Worm (Caenorhabditis elegans) whole organism, midembryonic: ENCODE results near the gene T05H4.15.
A peak's percentile ranks its signal among the peaks of the same experiment; 100 is the strongest.

Source experiments
- T22C8.4 ChIP-seq: fragments of 200-800 bp; sonication (Bioruptor generic); IDR thresholded peaks from 2 replicates; pipeline ENCODE4 v1.3.6; 2022; ENCODE audit warnings: missing genetic modification characterization, missing compliant biosample characterization
- cog-1 ChIP-seq: sonication (generic microtip); optimal IDR thresholded peaks from 2 replicates; lab custom pipeline; 2016; ENCODE audit warnings: missing genetic modification characterization, missing compliant biosample characterization
- flt-1 ChIP-seq: fragments of 200-800 bp; sonication (Bioruptor generic); IDR thresholded peaks from 2 replicates; pipeline ENCODE4 v1.3.6; 2022; ENCODE audit warnings: missing genetic modification characterization, missing compliant biosample characterization
- klf-2 ChIP-seq: fragments of 200-800 bp; sonication (Bioruptor generic); conservative IDR thresholded peaks from 2 replicates; pipeline ENCODE4 v1.3.6; 2022; ENCODE audit warnings: missing genetic modification reagents, missing genetic modification characterization, missing compliant biosample characterization
- med-1 ChIP-seq: sonication (generic microtip); optimal IDR thresholded peaks from 2 replicates; lab custom pipeline; 2017; ENCODE audit warnings: missing genetic modification characterization, mild to moderate bottlenecking, missing compliant biosample characterization, antibody characterized with exemption, missing genetic modification reagents; ENCODE audit not compliant: insufficient read depth
- ref-1 ChIP-seq: fragments of 200-800 bp; sonication (Bioruptor generic); conservative IDR thresholded peaks from 2 replicates; pipeline ENCODE4 v1.3.6; 2022; ENCODE audit warnings: missing genetic modification reagents, missing genetic modification characterization, missing compliant biosample characterization
- tab-1 ChIP-seq: fragments of 200-800 bp; sonication (Bioruptor generic); IDR thresholded peaks from 2 replicates; pipeline ENCODE4 v1.3.6; 2022; ENCODE audit warnings: missing genetic modification characterization, missing compliant biosample characterization
- ztf-23 ChIP-seq: fragments of 200-800 bp; sonication (Bioruptor generic); IDR thresholded peaks from 2 replicates; pipeline ENCODE4 v1.3.6; 2022; ENCODE audit warnings: missing genetic modification reagents, missing genetic modification characterization, missing compliant biosample characterization
- ztf-29 ChIP-seq: fragments of 200-800 bp; sonication (Bioruptor generic); IDR thresholded peaks from 2 replicates; pipeline ENCODE4 v1.3.6; 2022; ENCODE audit warnings: missing genetic modification reagents, missing genetic modification characterization, missing compliant biosample characterization

Gene T05H4.15

DNA sequence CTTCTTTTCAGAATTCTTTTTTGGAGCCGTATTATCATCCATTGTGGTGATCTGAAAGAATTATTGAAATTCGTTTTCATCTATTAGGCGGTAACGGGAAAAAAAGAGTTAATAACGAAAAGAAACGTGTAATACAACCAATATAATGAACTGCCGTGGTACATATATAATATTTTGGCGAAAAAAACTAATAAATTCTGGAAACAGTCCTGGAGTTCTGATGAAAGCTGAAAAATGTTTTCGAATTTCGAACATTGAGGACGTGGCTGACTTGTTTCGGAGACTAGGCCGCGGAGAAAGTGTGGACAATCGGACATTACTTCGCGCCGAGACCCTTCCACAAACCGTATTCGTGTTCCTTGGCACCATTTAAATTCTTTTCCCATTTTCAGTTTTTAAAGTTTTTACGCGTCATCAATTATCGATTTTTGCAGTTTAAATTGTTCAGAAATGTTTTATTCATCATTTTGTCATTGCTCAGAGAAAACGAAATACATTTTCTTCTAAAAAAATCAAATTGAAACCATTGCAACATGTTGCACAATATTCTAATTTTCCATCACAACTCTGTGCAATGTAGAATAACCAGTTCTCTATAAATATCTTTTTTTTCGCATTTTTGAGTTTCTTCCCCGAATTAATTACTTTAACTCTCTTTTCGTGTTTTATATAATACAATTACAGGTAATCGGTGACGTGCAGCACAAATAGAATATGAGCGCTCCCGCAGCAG is 7.9 kb downstream of the T05H4.15 start, which contains the start of the genes gad-1 and erfa-1:
Gene gad-1, minus strand, starts transcription at position 51 of the 733 bp plus-strand sequence.
Gene erfa-1, plus strand, starts transcription at position 683 of the 733 bp plus-strand sequence.
- TF ChIP-seq flt-1 (GFP tag; lab: Robert Waterston, UW), result no peak
- TF ChIP-seq med-1 (GFP tag; lab: Kevin White, UChicago), result no peak
- no peak for TF ChIP-seq ztf-23 (GFP tag; lab: Robert Waterston, UW)
- no peak for TF ChIP-seq ztf-29 (GFP tag; lab: Robert Waterston, UW)
- peak; percentile 6; the same call in 1 of the 2 replicates for TF ChIP-seq T22C8.4

- TF ChIP-seq flt-1 (GFP tag; lab: Robert Waterston, UW) (no peak), klf-2 (no peak), ztf-23 (GFP tag; lab: Robert Waterston, UW) (no peak), ztf-29 (GFP tag; lab: Robert Waterston, UW) (no peak), ref-1 (GFP tag; lab: Robert Waterston, UW) (no peak), tab-1 (GFP tag; lab: Robert Waterston, UW) (no peak), T22C8.4 (no peak), med-1 (GFP tag; lab: Kevin White, UChicago) (no peak), cog-1 (tag; lab: Kevin White, UChicago) (no peak)
Observed at ce11 chrV:6430526-6431371, 10.8 kb downstream of the T05H4.15 start.

DNA sequence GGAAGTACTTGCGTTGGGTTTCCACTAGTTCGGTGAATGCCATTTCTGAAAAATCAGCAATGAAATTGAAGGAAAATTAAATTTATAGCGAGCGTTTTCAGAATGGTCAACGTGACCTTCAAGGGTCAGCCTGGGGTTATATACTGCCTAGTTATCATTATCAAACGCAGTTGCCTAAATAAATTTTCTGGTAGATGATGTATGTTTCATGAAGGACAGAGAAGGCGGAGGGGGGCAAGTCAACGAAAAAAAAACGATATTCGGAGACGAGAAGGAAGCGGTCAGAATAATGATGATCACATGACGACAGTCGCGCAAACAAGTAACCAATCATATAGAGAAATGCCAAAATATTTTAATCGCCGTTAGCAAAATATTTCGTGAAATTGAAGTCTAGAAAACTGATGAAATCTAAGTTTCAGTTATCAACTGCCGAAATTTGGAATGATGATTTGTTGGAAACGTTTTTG is 11.6 kb downstream of the T05H4.15 start, which contains the start of gene alh-4:
Gene alh-4, minus strand, starts transcription at position 51 of the 470 bp plus-strand sequence.
- no peak for TF ChIP-seq T22C8.4
- TF ChIP-seq med-1 (GFP tag; lab: Kevin White, UChicago), result no peak
- TF ChIP-seq ref-1 (GFP tag; lab: Robert Waterston, UW), result no peak
- TF ChIP-seq ztf-23 (GFP tag; lab: Robert Waterston, UW), result no peak
- TF ChIP-seq tab-1 (GFP tag; lab: Robert Waterston, UW), result no peak
- TF ChIP-seq klf-2, result no peak
- TF ChIP-seq cog-1 (tag; lab: Kevin White, UChicago), result no peak

ce11 chrV:6427433-6427832 is 14.1 kb downstream of the T05H4.15 start:
- TF ChIP-seq ztf-29 (GFP tag; lab: Robert Waterston, UW) (no peak), tab-1 (GFP tag; lab: Robert Waterston, UW) (no peak), T22C8.4 (no peak), klf-2 (no peak), ref-1 (GFP tag; lab: Robert Waterston, UW) (no peak), med-1 (GFP tag; lab: Kevin White, UChicago) (no peak), cog-1 (tag; lab: Kevin White, UChicago) (no peak), ztf-23 (GFP tag; lab: Robert Waterston, UW) (no peak; the same call in 1 of the 2 replicates), flt-1 (GFP tag; lab: Robert Waterston, UW) (no peak)

DNA sequence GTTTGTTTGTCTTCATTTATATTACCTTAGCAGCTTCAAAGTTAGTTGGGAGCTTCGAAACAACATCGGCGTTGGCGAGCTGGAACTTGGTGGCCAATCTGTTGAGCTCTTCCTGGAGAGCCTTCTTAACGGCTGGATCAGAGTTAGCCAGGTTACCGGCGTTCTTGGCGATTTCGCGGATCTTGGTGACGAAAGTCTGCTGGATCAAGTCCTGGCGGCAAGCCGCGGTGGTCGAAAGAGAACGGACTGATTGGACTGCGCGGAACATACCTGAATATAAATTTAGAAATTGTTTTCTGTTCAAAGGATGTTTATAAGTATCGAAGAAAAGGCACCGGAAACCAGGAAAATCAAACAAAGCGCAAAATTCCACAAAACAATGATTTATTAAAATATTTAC is 14.7 kb downstream of the T05H4.15 start, which contains the start of gene atp-4:
Gene atp-4, minus strand, starts transcription at position 270 of the 400 bp plus-strand sequence.
- TF ChIP-seq ztf-29 (GFP tag; lab: Robert Waterston, UW) (no peak), cog-1 (tag; lab: Kevin White, UChicago) (no peak)

DNA sequence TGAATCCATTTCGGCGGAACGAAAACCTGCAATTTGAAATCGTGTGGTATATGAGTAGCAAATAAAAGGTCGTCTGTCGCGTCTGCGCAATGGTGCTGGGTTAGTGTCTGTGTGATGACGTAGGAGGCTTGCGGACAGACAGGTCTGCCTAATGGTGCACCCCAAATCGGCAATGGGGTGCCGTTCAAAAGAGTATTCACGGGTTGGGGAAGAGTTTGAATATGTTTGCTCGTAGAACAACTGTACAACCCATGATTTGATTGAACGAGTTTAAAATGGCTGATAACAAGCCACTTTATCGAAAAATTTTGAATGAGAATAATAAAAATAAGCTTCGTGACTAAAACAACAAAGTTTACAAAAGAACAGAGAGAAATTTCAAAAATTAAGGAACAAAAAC is 15.6 kb downstream of the T05H4.15 start, which contains the start of gene T05H4.11:
Gene T05H4.11, minus strand, starts transcription at position 335 of the 400 bp plus-strand sequence.
- TF ChIP-seq ref-1 (GFP tag; lab: Robert Waterston, UW) (no peak), flt-1 (GFP tag; lab: Robert Waterston, UW) (0 out of 2 replicates have a peak, but pooled peaks have one; percentile 31), ztf-29 (GFP tag; lab: Robert Waterston, UW) (no peak)

ce11 chrV:6424055-6424454 is 17.5 kb downstream of the T05H4.15 start, which contains the start of gene urb-1:
TSS of gene urb-1 (minus strand) at chrV:6424155.
- no peak for TF ChIP-seq klf-2
- no peak for TF ChIP-seq cog-1 (tag; lab: Kevin White, UChicago)
- TF ChIP-seq flt-1 (GFP tag; lab: Robert Waterston, UW), result no peak
- no peak for TF ChIP-seq tab-1 (GFP tag; lab: Robert Waterston, UW)
- no peak for TF ChIP-seq T22C8.4
- TF ChIP-seq ztf-29 (GFP tag; lab: Robert Waterston, UW), result no peak
- no peak for TF ChIP-seq ref-1 (GFP tag; lab: Robert Waterston, UW)
- no peak for TF ChIP-seq med-1 (GFP tag; lab: Kevin White, UChicago)
- TF ChIP-seq ztf-23 (GFP tag; lab: Robert Waterston, UW), result no peak

ce11 chrV:6414985-6415384 is 26.5 kb downstream of the T05H4.15 start, which contains the start of gene cht-6:
TSS of gene cht-6 (plus strand) at chrV:6414993.
- TF ChIP-seq ref-1 (GFP tag; lab: Robert Waterston, UW), result no peak
- no peak for TF ChIP-seq ztf-29 (GFP tag; lab: Robert Waterston, UW)
- no peak for TF ChIP-seq cog-1 (tag; lab: Kevin White, UChicago)
- TF ChIP-seq flt-1 (GFP tag; lab: Robert Waterston, UW), result no peak
- no peak for TF ChIP-seq ztf-23 (GFP tag; lab: Robert Waterston, UW)
- no peak for TF ChIP-seq med-1 (GFP tag; lab: Kevin White, UChicago)
- no peak for TF ChIP-seq tab-1 (GFP tag; lab: Robert Waterston, UW)
- TF ChIP-seq T22C8.4, result no peak
- no peak for TF ChIP-seq klf-2

ce11 chrV:6414469-6414868 is 27.0 kb downstream of the T05H4.15 start:
- TF ChIP-seq med-1 (GFP tag; lab: Kevin White, UChicago), result no peak
- TF ChIP-seq klf-2, result no peak
